Worm (Caenorhabditis elegans) whole organism, mixed stage, embryonic: ENCODE results near the gene lgc-16.

Experiments
- elt-1 ChIP-seq: sonication (generic microtip); optimal IDR thresholded peaks from 2 replicates; lab custom pipeline; 2017; ENCODE audit warnings: missing genetic modification characterization, mild to moderate bottlenecking, missing compliant biosample characterization, antibody characterized with exemption, moderate library complexity, borderline replicate concordance; ENCODE audit not compliant: insufficient read depth
- elt-3 ChIP-seq: fragments of 150-350 bp; optimal IDR thresholded peaks from 2 replicates; lab custom pipeline; 2014; ENCODE audit warnings: missing biosample characterization, missing genetic modification characterization
- nhr-12 ChIP-seq: fragments of 150-350 bp; optimal IDR thresholded peaks from 2 replicates; lab custom pipeline; 2014; ENCODE audit warnings: missing biosample characterization, missing genetic modification characterization
- nhr-28 ChIP-seq: fragments of 150-350 bp; optimal IDR thresholded peaks from 2 replicates; lab custom pipeline; 2014; ENCODE audit warnings: missing biosample characterization, missing genetic modification characterization
- snpc-4 ChIP-seq: fragments of 150-350 bp; optimal IDR thresholded peaks from 2 replicates; lab custom pipeline; 2014; ENCODE audit warnings: missing biosample characterization, missing genetic modification characterization
- unc-62 ChIP-seq: fragments of 150-350 bp; optimal IDR thresholded peaks from 2 replicates; lab custom pipeline; 2014; ENCODE audit warnings: missing biosample characterization, missing genetic modification reagents, missing genetic modification characterization

DNA sequence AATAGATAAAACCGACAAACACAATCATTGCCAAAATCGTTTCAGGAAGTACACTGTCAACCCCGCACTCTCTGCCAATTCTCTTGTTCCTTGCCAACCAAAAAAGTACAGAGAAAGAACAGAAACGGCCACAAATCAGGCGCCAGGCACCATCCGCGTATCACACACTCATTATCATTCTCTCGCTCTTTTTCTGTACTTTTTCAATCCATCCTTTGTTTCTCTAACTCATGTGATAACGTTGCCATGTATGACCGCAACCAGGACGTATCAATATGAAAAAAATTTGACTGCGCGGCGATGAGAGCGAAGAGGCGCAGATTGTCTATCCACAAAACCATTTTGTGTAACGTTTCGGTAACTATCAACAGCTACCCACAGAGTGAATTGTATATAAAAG, 13.8 kb upstream of the lgc-16 start, which contains the start of gene col-181:
- no peak for TF ChIP-seq snpc-4 (tag; lab: Kevin White, UChicago)
- no peak for TF ChIP-seq elt-1
- TF ChIP-seq nhr-12 (tag; lab: Kevin White, UChicago), result no peak
- no peak for TF ChIP-seq unc-62 (GFP tag; lab: Kevin White, UChicago)
- no peak for TF ChIP-seq nhr-28 (tag; lab: Kevin White, UChicago)
- no peak for TF ChIP-seq elt-3 (tag; lab: Kevin White, UChicago)
